Worm (Caenorhabditis elegans) whole organism, L4 larva: ENCODE measurements around the gene cni-1.

Experiments
- D1046.2 ChIP-seq: fragments of 200-800 bp; sonication (Bioruptor generic); IDR thresholded peaks from 2 replicates; pipeline ENCODE4 v1.3.6; 2022; ENCODE audit warnings: missing genetic modification characterization, missing compliant biosample characterization
- F49E8.2 ChIP-seq: sonication (generic microtip); optimal IDR thresholded peaks from 2 replicates; lab custom pipeline; 2016; ENCODE audit warnings: missing compliant biosample characterization, mild to moderate bottlenecking, missing genetic modification characterization, borderline replicate concordance
- Y105C5A.15 ChIP-seq: fragments of 200-800 bp; sonication (Bioruptor generic); IDR thresholded peaks from 2 replicates; pipeline ENCODE4 v1.3.6; 2022; ENCODE audit warnings: missing genetic modification characterization, missing compliant biosample characterization
- Y5F2A.4 ChIP-seq: fragments of 200-800 bp; sonication (Bioruptor generic); optimal IDR thresholded peaks from 2 replicates; lab custom pipeline; 2018; ENCODE audit warnings: mild to moderate bottlenecking, missing genetic modification characterization, missing compliant biosample characterization
- ZK337.2 ChIP-seq: fragments of 200-800 bp; sonication (Bioruptor generic); IDR thresholded peaks from 2 replicates; pipeline ENCODE4 v1.3.6; 2022; ENCODE audit warnings: missing genetic modification reagents, missing genetic modification characterization, missing compliant biosample characterization
- aha-1 ChIP-seq: fragments of 150-350 bp; peaks from one replicate; lab custom pipeline; 2014; ENCODE audit warnings: missing biosample characterization, missing genetic modification characterization
- ceh-28 ChIP-seq: fragments of 150-350 bp; optimal IDR thresholded peaks from 2 replicates; lab custom pipeline; 2014; ENCODE audit warnings: missing biosample characterization, missing genetic modification reagents, missing genetic modification characterization
- ces-1 ChIP-seq: fragments of 150-350 bp; sonication (generic microtip); optimal IDR thresholded peaks from 4 replicates; lab custom pipeline; 2014; ENCODE audit warnings: missing biosample characterization, missing genetic modification reagents, missing genetic modification characterization
- cey-2 ChIP-seq: sonication (generic microtip); optimal IDR thresholded peaks from 3 replicates; lab custom pipeline; 2017; ENCODE audit warnings: missing genetic modification characterization, mild to moderate bottlenecking, missing compliant biosample characterization, antibody characterized with exemption, borderline replicate concordance; ENCODE audit not compliant: insufficient read depth
- ctbp-1 ChIP-seq: fragments of 200-800 bp; sonication (Bioruptor generic); IDR thresholded peaks from 2 replicates; pipeline ENCODE4 v1.3.6; 2022; ENCODE audit warnings: missing genetic modification reagents, missing genetic modification characterization, missing compliant biosample characterization
- daf-16 ChIP-seq, 3 experiments: sonication (generic microtip); optimal IDR thresholded peaks; 2 replicates each; lab custom pipeline; 2016 to 2017; ENCODE audit warnings: missing genetic modification characterization in 3 of 3, missing genetic modification reagents in 3 of 3, mild to moderate bottlenecking in 2 of 3, missing compliant biosample characterization in 2 of 3, missing biosample characterization in 1 of 3, moderate library complexity in 1 of 3
- dmd-8 ChIP-seq: fragments of 200-800 bp; sonication (Bioruptor generic); IDR thresholded peaks from 2 replicates; pipeline ENCODE4 v1.3.6; 2022; ENCODE audit warnings: missing genetic modification characterization, missing compliant biosample characterization
- duxl-1 ChIP-seq: sonication (generic microtip); optimal IDR thresholded peaks from 2 replicates; lab custom pipeline; 2016; ENCODE audit warnings: mild to moderate bottlenecking, missing genetic modification characterization, moderate library complexity, missing compliant biosample characterization; ENCODE audit not compliant: poor library complexity
- dve-1 ChIP-seq: sonication (generic microtip); optimal IDR thresholded peaks from 2 replicates; lab custom pipeline; 2017; ENCODE audit warnings: antibody characterized with exemption, mild to moderate bottlenecking, missing genetic modification characterization, missing compliant biosample characterization; ENCODE audit not compliant: insufficient read depth
- egl-27 ChIP-seq: sonication (generic microtip); optimal IDR thresholded peaks from 3 replicates; lab custom pipeline; 2017; ENCODE audit warnings: missing biosample characterization, missing genetic modification reagents, missing genetic modification characterization
- egl-43 ChIP-seq: fragments of 200-800 bp; sonication (Bioruptor generic); IDR thresholded peaks from 2 replicates; pipeline ENCODE4 v1.3.6; 2022; ENCODE audit warnings: missing genetic modification reagents, missing genetic modification characterization, missing compliant biosample characterization
- fkh-10 ChIP-seq: fragments of 150-350 bp; optimal IDR thresholded peaks from 2 replicates; lab custom pipeline; 2014; ENCODE audit warnings: missing biosample characterization, missing genetic modification reagents, missing genetic modification characterization
- hif-1 ChIP-seq, 2 experiments: sonication (generic microtip); optimal IDR thresholded peaks; 2 replicates each; lab custom pipeline; 2016 to 2017; ENCODE audit warnings: missing compliant biosample characterization in 2 of 2, missing genetic modification characterization in 2 of 2, missing genetic modification reagents in 2 of 2, missing genotype in 2 of 2, mild to moderate bottlenecking in 1 of 2
- hlh-30 ChIP-seq: sonication (generic microtip); optimal IDR thresholded peaks from 2 replicates; lab custom pipeline; 2017; ENCODE audit warnings: antibody characterized with exemption, mild to moderate bottlenecking, missing genetic modification characterization, missing compliant biosample characterization; ENCODE audit not compliant: insufficient read depth
- mxl-2 ChIP-seq: fragments of 200-800 bp; sonication (Bioruptor generic); conservative IDR thresholded peaks from 2 replicates; pipeline ENCODE4 v1.3.6; 2022; ENCODE audit warnings: missing genetic modification reagents, missing genetic modification characterization, missing compliant biosample characterization
- mxl-3 ChIP-seq: fragments of 200-800 bp; sonication (Bioruptor generic); optimal IDR thresholded peaks from 2 replicates; lab custom pipeline; 2018; ENCODE audit warnings: mild to moderate bottlenecking, missing genetic modification characterization, missing compliant biosample characterization
- nhr-111 ChIP-seq: fragments of 200-800 bp; sonication (Bioruptor generic); optimal IDR thresholded peaks from 2 replicates; lab custom pipeline; 2018; ENCODE audit warnings: mild to moderate bottlenecking, missing genetic modification characterization, missing compliant biosample characterization
- nhr-237 ChIP-seq: sonication (generic microtip); optimal IDR thresholded peaks from 2 replicates; lab custom pipeline; 2017; ENCODE audit warnings: missing biosample characterization, missing genetic modification characterization
- nhr-28 ChIP-seq: fragments of 150-350 bp; optimal IDR thresholded peaks from 2 replicates; lab custom pipeline; 2014; ENCODE audit warnings: missing biosample characterization, missing genetic modification characterization
- nhr-41 ChIP-seq: fragments of 200-800 bp; sonication (Bioruptor generic); IDR thresholded peaks from 2 replicates; pipeline ENCODE4 v1.3.6; 2022; ENCODE audit warnings: missing genetic modification reagents, missing genetic modification characterization, missing compliant biosample characterization
- nhr-48 ChIP-seq: sonication (generic microtip); optimal IDR thresholded peaks from 2 replicates; lab custom pipeline; 2016; ENCODE audit warnings: mild to moderate bottlenecking, missing genetic modification characterization, missing compliant biosample characterization
- nhr-6 ChIP-seq: fragments of 150-350 bp; optimal IDR thresholded peaks from 2 replicates; lab custom pipeline; 2014; ENCODE audit warnings: missing biosample characterization, missing genetic modification characterization
- nhr-77 ChIP-seq: fragments of 150-350 bp; optimal IDR thresholded peaks from 2 replicates; lab custom pipeline; 2014; ENCODE audit warnings: missing biosample characterization, missing genetic modification characterization
- php-3 ChIP-seq: fragments of 200-800 bp; sonication (Bioruptor generic); IDR thresholded peaks from 2 replicates; pipeline ENCODE4 v1.3.6; 2022; ENCODE audit warnings: missing genetic modification reagents, missing genetic modification characterization, missing compliant biosample characterization
- saeg-2 ChIP-seq: fragments of 200-800 bp; sonication (Bioruptor generic); IDR thresholded peaks from 2 replicates; pipeline ENCODE4 v1.3.6; 2022; ENCODE audit warnings: missing genetic modification reagents, missing genetic modification characterization, missing compliant biosample characterization
- spr-3 ChIP-seq: fragments of 200-800 bp; sonication (Bioruptor generic); optimal IDR thresholded peaks from 2 replicates; lab custom pipeline; 2018; ENCODE audit warnings: mild to moderate bottlenecking, missing genetic modification characterization, missing compliant biosample characterization
- unc-62 ChIP-seq, 3 experiments: fragments of 150-350 bp in 1 of 3; sonication (generic microtip); optimal IDR thresholded peaks in 2 of 3; peaks in 1 of 3; 1 replicate in 1 of 3; 2 replicates in 2 of 3; lab custom pipeline; 2014 to 2017; ENCODE audit warnings: missing biosample characterization in 3 of 3, missing genetic modification characterization in 3 of 3, missing genetic modification reagents in 3 of 3, missing genotype in 1 of 3
- zfp-3 ChIP-seq: fragments of 200-800 bp; sonication (Bioruptor generic); conservative IDR thresholded peaks from 2 replicates; pipeline ENCODE4 v1.3.6; 2022; ENCODE audit warnings: missing genetic modification reagents, missing genetic modification characterization, missing compliant biosample characterization
- zip-11 ChIP-seq: fragments of 200-800 bp; sonication (Bioruptor generic); IDR thresholded peaks from 2 replicates; pipeline ENCODE4 v1.3.6; 2022; ENCODE audit warnings: missing genetic modification characterization, missing compliant biosample characterization
- zip-2 ChIP-seq: fragments of 150-350 bp; optimal IDR thresholded peaks from 2 replicates; lab custom pipeline; 2014; ENCODE audit warnings: missing biosample characterization, missing genetic modification characterization

The cni-1 gene

DNA sequence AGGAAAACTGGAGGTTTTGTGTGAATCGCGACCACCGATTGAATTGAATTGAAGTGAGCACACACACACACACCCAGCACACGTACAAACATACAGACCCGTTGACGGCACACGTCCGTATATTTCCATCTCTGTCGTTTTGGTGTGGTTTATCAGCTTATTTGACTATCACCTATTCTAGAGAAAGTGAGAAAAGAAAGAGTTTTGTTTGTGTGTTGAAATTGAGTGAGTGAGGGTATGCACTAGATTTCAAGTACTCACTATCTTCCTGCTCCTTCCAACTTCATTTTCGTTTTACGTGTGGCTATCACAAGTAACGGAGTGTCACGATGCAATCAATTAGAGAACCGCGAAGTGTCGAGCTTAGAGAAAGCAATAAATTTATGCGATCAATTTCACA is 16.3 kb upstream of the cni-1 start (continued):
- TF ChIP-seq nhr-237 (tag; lab: Kevin White, UChicago) (no peak), nhr-77 (tag; lab: Kevin White, UChicago) (peak; percentile 21), spr-3 (GFP tag; lab: Kevin White, UChicago) (no peak), duxl-1 (no peak), cey-2 (no peak), nhr-48 (tag; lab: Kevin White, UChicago) (peak; percentile 48), nhr-6 (tag; lab: Kevin White, UChicago) (peak; percentile 63), zip-2 (tag; lab: Kevin White, UChicago) (no peak), dve-1 (tag; lab: Kevin White, UChicago) (peak; percentile 79), saeg-2 (no peak), zfp-3 (GFP tag; lab: Robert Waterston, UW) (no peak)

ce11 chrV:13165244-13165643 is 14.9 kb upstream of the cni-1 start:
- TF ChIP-seq fkh-10 (GFP tag; lab: Kevin White, UChicago) (peak; percentile 38), ctbp-1 (GFP tag; lab: Robert Waterston, UW) (peak; percentile 28; the same call in 1 of the 2 replicates), Y105C5A.15 (GFP tag; lab: Robert Waterston, UW) (no peak), ces-1 (GFP tag; lab: Kevin White, UChicago) (peak; percentile 20)
- TF ChIP-seq, all 104 proteins: peak for 3

ce11 chrV:13166582-13166981 is 13.5 kb upstream of the cni-1 start:
- no peak for TF ChIP-seq spr-3 (GFP tag; lab: Kevin White, UChicago)
- no peak for TF ChIP-seq ZK337.2 (GFP tag; lab: Robert Waterston, UW)
- TF ChIP-seq hif-1 (tag; optimal IDR thresholded peaks at IDR 0.05; lab: Kevin White, UChicago), result no peak
- no peak for TF ChIP-seq Y5F2A.4 (GFP tag; lab: Kevin White, UChicago)
- TF ChIP-seq dmd-8 (GFP tag; lab: Robert Waterston, UW), result no peak
- peak; percentile 34 for TF ChIP-seq hlh-30 (tag; lab: Kevin White, UChicago)
- no peak for TF ChIP-seq egl-43 (GFP tag; lab: Robert Waterston, UW)
- TF ChIP-seq aha-1 (tag; lab: Kevin White, UChicago), result peak; percentile 93
- no peak for TF ChIP-seq nhr-111 (GFP tag; lab: Kevin White, UChicago)
- TF ChIP-seq D1046.2 (GFP tag; lab: Robert Waterston, UW), result no peak
- no peak for TF ChIP-seq zip-11 (GFP tag; lab: Robert Waterston, UW)

ce11 chrV:13170497-13170896 is 9.6 kb upstream of the cni-1 start:
- TF ChIP-seq nhr-48 (tag; lab: Kevin White, UChicago) (no peak), mxl-2 (GFP tag; lab: Robert Waterston, UW) (no peak), unc-62 (GFP tag; optimal IDR thresholded peaks at IDR 0.05 in 1 of 2; lab: Kevin White, UChicago) (peak in 1 of 2 experiments; percentile 63), unc-62 (tag; optimal IDR thresholded peaks at IDR 0.05; lab: Kevin White, UChicago) (no peak)

DNA sequence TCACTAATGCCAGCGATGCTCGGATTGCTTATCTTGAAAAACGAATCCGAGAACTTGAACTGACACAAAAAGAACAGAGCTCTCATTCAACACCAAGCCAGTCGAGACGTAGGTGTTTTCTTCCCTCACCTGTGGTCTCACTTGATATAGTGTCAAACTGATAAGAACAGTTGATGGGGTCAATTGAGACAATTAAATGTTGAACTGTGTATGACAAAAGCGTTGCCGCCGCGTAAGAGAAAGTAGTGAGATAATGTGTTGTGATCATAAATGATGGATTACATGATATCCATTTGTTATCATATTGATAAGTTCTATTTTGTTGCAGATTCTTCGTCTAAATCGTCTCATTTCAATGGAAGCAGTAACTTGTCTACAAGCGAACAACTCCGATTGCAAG is 6.4 kb upstream of the cni-1 start:
- TF ChIP-seq hlh-30 (tag; lab: Kevin White, UChicago), result peak; percentile 11
- TF ChIP-seq nhr-28, result peak; percentile 56
- no peak for TF ChIP-seq ceh-28 (tag; lab: Kevin White, UChicago)
- TF ChIP-seq nhr-237 (tag; lab: Kevin White, UChicago), result no peak
- TF ChIP-seq php-3, result 0 out of 2 replicates have a peak, but pooled peaks have one; percentile 15
- no peak for TF ChIP-seq egl-27
- peak; percentile 9 for TF ChIP-seq mxl-3 (GFP tag; lab: Kevin White, UChicago)
- no peak for TF ChIP-seq cey-2
- TF ChIP-seq nhr-41 (GFP tag; lab: Robert Waterston, UW), result peak; percentile 27; the same call in 1 of the 2 replicates
- no peak for TF ChIP-seq F49E8.2 (tag; lab: Kevin White, UChicago)
- no peak for TF ChIP-seq daf-16 (GFP tag; optimal IDR thresholded peaks at IDR 0.05; lab: Kevin White, UChicago)
- TF ChIP-seq daf-16 (tag; optimal IDR thresholded peaks at IDR 0.05; lab: Kevin White, UChicago), result peak; percentile 5
- peak; percentile 53 for TF ChIP-seq aha-1 (tag; lab: Kevin White, UChicago)
